Worm (Caenorhabditis elegans): ENCODE data around the gene T04C9.2.

- TF ChIP-seq tbx-37 (GFP tag; conservative IDR thresholded peaks at IDR 0.05): no peak
- no peak for TF ChIP-seq ama-1 (optimal IDR thresholded peaks at IDR 0.05)
- no peak for TF ChIP-seq hmbx-1 (tag; optimal IDR thresholded peaks at IDR 0.05)
- TF ChIP-seq B0310.2 (tag; optimal IDR thresholded peaks at IDR 0.05): no peak
- no peak for TF ChIP-seq scrt-1 (GFP tag; IDR thresholded peaks at IDR 0.05)
- no peak for TF ChIP-seq F13C5.2 (tag; optimal IDR thresholded peaks at IDR 0.05)
- TF ChIP-seq hnd-1 (tag; optimal IDR thresholded peaks at IDR 0.05): no peak
- no peak for TF ChIP-seq flt-1 (GFP tag; IDR thresholded peaks at IDR 0.05)
Measured at ce11 chrIII:5982753-5983390, 8.8 kb upstream of the T04C9.2 start.
